Worm (Caenorhabditis elegans) whole organism, L4/young adult: ENCODE results near the gene bcmo-1.

Experiments used
- W03F9.2 ChIP-seq: fragments of 150-350 bp; optimal IDR thresholded peaks from 2 replicates; lab custom pipeline; 2014; ENCODE audit warnings: missing biosample characterization, missing genetic modification characterization
- dao-5 ChIP-seq: sonication (generic microtip); optimal IDR thresholded peaks from 2 replicates; lab custom pipeline; 2016; ENCODE audit warnings: missing genotype, missing genetic modification characterization, moderate library complexity, missing compliant biosample characterization
- him-1 ChIP-seq: sonication (generic microtip); optimal IDR thresholded peaks from 2 replicates; lab custom pipeline; 2016; ENCODE audit warnings: missing genotype, missing genetic modification reagents, missing genetic modification characterization, missing compliant biosample characterization

DNA sequence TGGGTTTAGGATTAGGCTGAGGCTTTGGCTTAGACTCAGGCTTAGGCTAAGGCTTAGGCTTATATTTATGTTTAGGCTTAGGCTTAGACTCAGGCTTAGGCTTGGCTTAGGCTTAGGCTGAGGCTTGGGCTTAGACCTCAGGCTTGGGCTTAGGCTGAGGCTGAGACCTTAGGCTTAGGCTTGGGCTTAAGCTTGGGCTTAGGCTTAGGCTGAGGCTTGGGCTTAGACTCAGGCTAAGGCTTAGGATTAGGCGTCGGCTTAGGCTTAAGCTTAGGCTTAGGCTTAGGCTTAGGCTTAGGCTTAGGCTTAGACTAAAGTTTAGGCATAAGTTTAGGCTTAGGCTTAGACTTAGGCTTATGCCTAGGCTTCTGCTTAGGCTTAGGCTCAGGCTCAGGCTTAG, 6.0 kb upstream of the bcmo-1 start:
- TF ChIP-seq him-1 (tag; lab: Kevin White, UChicago), result no peak
- no peak for TF ChIP-seq dao-5 (tag; lab: Kevin White, UChicago)
- TF ChIP-seq W03F9.2 (tag; lab: Kevin White, UChicago), result no peak
